Worm (Caenorhabditis elegans): ENCODE results near the gene srh-74.

- no peak for TF ChIP-seq pha-4 (tag; optimal IDR thresholded peaks at IDR 0.05)
- no peak for TF ChIP-seq K11D2.4 (GFP tag; IDR thresholded peaks at IDR 0.05)
- no peak for TF ChIP-seq hlh-12 (tag; optimal IDR thresholded peaks at IDR 0.05)
- no peak for TF ChIP-seq ZK185.1 (tag; optimal IDR thresholded peaks at IDR 0.05; ENCODE audit: poor library complexity, severe bottlenecking)
Observed at ce11 chrV:11040473-11040872, 8.1 kb downstream of the srh-74 start, which contains the start of gene C45B11.8.
